Fruit fly (Drosophila melanogaster) whole organism, embryonic: ENCODE measurements around the gene crq.

Experiments
- Ada2b ChIP-seq: fragments of 200-800 bp; sonication (Bioruptor generic); IDR thresholded peaks from 2 replicates; pipeline ENCODE4 v1.3.6; 2022; ENCODE audit warnings: missing biosample characterization, missing genetic modification characterization
- Blimp-1 ChIP-seq: fragments of 200-800 bp; sonication (Bioruptor generic); optimal IDR thresholded peaks from 3 replicates; lab custom pipeline; 2018; ENCODE audit warnings: missing biosample characterization, missing genetic modification characterization, mild to moderate bottlenecking, moderate library complexity, missing genetic modification reagents
- CG10654 ChIP-seq: fragments of 200-800 bp; sonication (Bioruptor generic); optimal IDR thresholded peaks from 2 replicates; lab custom pipeline; 2016; ENCODE audit warnings: missing biosample characterization, missing genetic modification characterization
- CG30020 ChIP-seq: fragments of 200-800 bp; optimal IDR thresholded peaks from 2 replicates; lab custom pipeline; 2019; ENCODE audit warnings: missing biosample characterization, mild to moderate bottlenecking, missing genetic modification characterization, moderate library complexity
- CG30431 ChIP-seq: fragments of 200-800 bp; sonication (Bioruptor generic); optimal IDR thresholded peaks from 2 replicates; lab custom pipeline; 2017; ENCODE audit warnings: missing biosample characterization, missing genetic modification characterization
- CG4360 ChIP-seq: fragments of 200-800 bp; sonication (Bioruptor generic); IDR thresholded peaks from 2 replicates; pipeline ENCODE4 v1.3.6; 2022; ENCODE audit warnings: missing biosample characterization, missing genetic modification characterization
- CG43689 ChIP-seq: fragments of 200-800 bp; sonication (Bioruptor generic); IDR thresholded peaks from 2 replicates; pipeline ENCODE4 v1.3.6; 2022; ENCODE audit warnings: missing biosample characterization, missing genetic modification characterization
- CG4424 ChIP-seq: fragments of 200-800 bp; sonication (Bioruptor generic); optimal IDR thresholded peaks from 3 replicates; lab custom pipeline; 2016; ENCODE audit warnings: missing biosample characterization, missing genetic modification characterization
- CG4617 ChIP-seq: fragments of 200-800 bp; sonication (Bioruptor generic); optimal IDR thresholded peaks from 3 replicates; lab custom pipeline; 2016; ENCODE audit warnings: missing biosample characterization, missing genetic modification characterization, borderline replicate concordance
- CG5953 ChIP-seq: fragments of 200-800 bp; sonication (Bioruptor generic); IDR thresholded peaks from 2 replicates; pipeline ENCODE4 v1.3.6; 2022; ENCODE audit warnings: missing biosample characterization, missing genetic modification characterization
- CG6791 ChIP-seq: fragments of 200-800 bp; sonication (Bioruptor generic); IDR thresholded peaks from 3 replicates; pipeline ENCODE4 v1.3.6; 2022; ENCODE audit warnings: missing biosample characterization, missing genetic modification characterization; ENCODE audit not compliant: partially characterized antibody
- CG7745 ChIP-seq: fragments of 200-800 bp; sonication (Bioruptor generic); optimal IDR thresholded peaks from 2 replicates; lab custom pipeline; 2018; ENCODE audit warnings: missing biosample characterization, mild to moderate bottlenecking, missing genetic modification characterization, moderate library complexity
- CG9609 ChIP-seq: fragments of 200-800 bp; sonication (Bioruptor generic); optimal IDR thresholded peaks from 3 replicates; lab custom pipeline; 2016; ENCODE audit warnings: missing biosample characterization, missing genetic modification characterization
- Dad ChIP-seq: fragments of 200-800 bp; sonication (Bioruptor generic); optimal IDR thresholded peaks from 3 replicates; lab custom pipeline; 2016; ENCODE audit warnings: missing biosample characterization, missing genetic modification characterization
- Dek ChIP-seq: fragments of 200-800 bp; sonication (Bioruptor generic); optimal IDR thresholded peaks from 3 replicates; lab custom pipeline; 2019; ENCODE audit warnings: missing biosample characterization, mild to moderate bottlenecking, missing genetic modification characterization, moderate library complexity
- Dp ChIP-seq: fragments of 200-800 bp; sonication (Bioruptor generic); optimal IDR thresholded peaks from 2 replicates; lab custom pipeline; 2018; ENCODE audit warnings: missing biosample characterization, mild to moderate bottlenecking, missing genetic modification characterization, moderate library complexity
- Ets65A ChIP-seq: fragments of 200-800 bp; sonication (Bioruptor generic); peaks from one replicate; lab custom pipeline; 2016; ENCODE audit warnings: missing biosample characterization, missing genetic modification characterization
- Ets97D ChIP-seq: fragments of 200-800 bp; sonication (Bioruptor generic); optimal IDR thresholded peaks from 3 replicates; lab custom pipeline; 2016; ENCODE audit warnings: missing biosample characterization, missing genetic modification characterization
- HmgD ChIP-seq: fragments of 200-800 bp; sonication (Bioruptor generic); optimal IDR thresholded peaks from 3 replicates; lab custom pipeline; 2016; ENCODE audit warnings: missing biosample characterization, missing genetic modification characterization
- Hmx ChIP-seq: fragments of 200-800 bp; sonication (Bioruptor generic); optimal IDR thresholded peaks from 2 replicates; lab custom pipeline; 2016; ENCODE audit warnings: missing biosample characterization, missing genetic modification characterization
- Jarid2 ChIP-seq: fragments of 200-800 bp; sonication (Bioruptor generic); optimal IDR thresholded peaks from 3 replicates; lab custom pipeline; 2017; ENCODE audit warnings: mild to moderate bottlenecking, missing biosample characterization, missing genetic modification reagents, missing genetic modification characterization
- Nf-YC ChIP-seq: fragments of 200-800 bp; optimal IDR thresholded peaks from 3 replicates; lab custom pipeline; 2019; ENCODE audit warnings: missing biosample characterization, mild to moderate bottlenecking, missing genetic modification characterization, moderate library complexity
- PHDP ChIP-seq: fragments of 200-800 bp; sonication (Bioruptor generic); optimal IDR thresholded peaks from 3 replicates; lab custom pipeline; 2018; ENCODE audit warnings: missing biosample characterization, mild to moderate bottlenecking, missing genetic modification characterization, moderate library complexity
- Stat92E ChIP-seq, 3 experiments: fragments of >200 bp in 2 of 3; fragments of 200-800 bp in 1 of 3; sonication (Bioruptor generic) in 1 of 3; optimal IDR thresholded peaks; 2 replicates each; lab custom pipeline; 2017 to 2019; ENCODE audit warnings: missing biosample characterization in 3 of 3, missing genetic modification characterization in 3 of 3, mild to moderate bottlenecking in 1 of 3, moderate library complexity in 1 of 3
- bab2 ChIP-seq: fragments of 200-800 bp; sonication (Bioruptor generic); optimal IDR thresholded peaks from 2 replicates; lab custom pipeline; 2016; ENCODE audit warnings: missing biosample characterization, missing genetic modification characterization
- bbx ChIP-seq: fragments of 200-800 bp; sonication (Bioruptor generic); IDR thresholded peaks from 2 replicates; pipeline ENCODE4 v1.3.6; 2022; ENCODE audit warnings: missing biosample characterization, missing genetic modification characterization; ENCODE audit not compliant: partially characterized antibody
- bcd ChIP-seq: fragments of 200-800 bp; sonication (Bioruptor generic); optimal IDR thresholded peaks from 2 replicates; lab custom pipeline; 2017; ENCODE audit warnings: missing biosample characterization, mild to moderate bottlenecking, missing genetic modification characterization
- btn ChIP-seq: fragments of 200-800 bp; sonication (Bioruptor generic); optimal IDR thresholded peaks from 2 replicates; lab custom pipeline; 2016; ENCODE audit warnings: missing biosample characterization, missing genetic modification characterization
- cwo ChIP-seq: fragments of 200-800 bp; sonication (Bioruptor generic); optimal IDR thresholded peaks from 3 replicates; lab custom pipeline; 2017; ENCODE audit warnings: missing biosample characterization, missing genetic modification characterization, mild to moderate bottlenecking, moderate library complexity, missing genetic modification reagents
- dmrt11E ChIP-seq: fragments of 200-800 bp; sonication (Bioruptor generic); optimal IDR thresholded peaks from 3 replicates; lab custom pipeline; 2018; ENCODE audit warnings: missing biosample characterization, mild to moderate bottlenecking, missing genetic modification characterization, moderate library complexity
- gem ChIP-seq: fragments of 200-800 bp; sonication (Bioruptor generic); optimal IDR thresholded peaks from 2 replicates; lab custom pipeline; 2019; ENCODE audit warnings: missing biosample characterization, mild to moderate bottlenecking, missing genetic modification characterization, moderate library complexity
- gfzf ChIP-seq: fragments of 200-800 bp; sonication (Bioruptor generic); optimal IDR thresholded peaks from 2 replicates; lab custom pipeline; 2016; ENCODE audit warnings: missing biosample characterization, mild to moderate bottlenecking, missing genetic modification characterization, moderate library complexity
- gsb-n ChIP-seq: fragments of 200-800 bp; sonication (Bioruptor generic); optimal IDR thresholded peaks from 3 replicates; lab custom pipeline; 2018; ENCODE audit warnings: missing biosample characterization, mild to moderate bottlenecking, missing genetic modification characterization
- gt ChIP-seq: fragments of 200-800 bp; sonication (Bioruptor generic); IDR thresholded peaks from 2 replicates; pipeline ENCODE4 v1.3.6; 2022; ENCODE audit warnings: missing biosample characterization, missing genetic modification characterization
- hbn ChIP-seq: fragments of 200-800 bp; sonication (Bioruptor generic); IDR thresholded peaks from 2 replicates; pipeline ENCODE4 v1.3.6; 2022; ENCODE audit warnings: missing biosample characterization, missing genetic modification characterization; ENCODE audit not compliant: partially characterized antibody
- her ChIP-seq: fragments of 200-800 bp; sonication (Bioruptor generic); optimal IDR thresholded peaks from 2 replicates; lab custom pipeline; 2016; ENCODE audit warnings: missing biosample characterization, missing genetic modification characterization
- knrl ChIP-seq: fragments of 200-800 bp; sonication (Bioruptor generic); IDR thresholded peaks from 3 replicates; pipeline ENCODE4 v1.3.6; 2022; ENCODE audit warnings: missing biosample characterization, missing genetic modification characterization; ENCODE audit not compliant: partially characterized antibody
- lola ChIP-seq, 3 experiments: fragments of >200 bp in 2 of 3; fragments of 200-800 bp in 1 of 3; sonication (Bioruptor generic) in 1 of 3; optimal IDR thresholded peaks; 2 replicates each; lab custom pipeline; 2017 to 2019; ENCODE audit warnings: missing biosample characterization in 3 of 3, missing genetic modification characterization in 3 of 3, mild to moderate bottlenecking in 1 of 3, moderate library complexity in 1 of 3
- odd ChIP-seq: fragments of 200-800 bp; sonication (Bioruptor generic); optimal IDR thresholded peaks from 2 replicates; lab custom pipeline; 2017; ENCODE audit warnings: missing biosample characterization, mild to moderate bottlenecking, missing genetic modification characterization
- phol ChIP-seq: fragments of 200-800 bp; sonication (Bioruptor generic); optimal IDR thresholded peaks from 3 replicates; lab custom pipeline; 2018; ENCODE audit warnings: missing biosample characterization, mild to moderate bottlenecking, missing genetic modification characterization, moderate library complexity
- pnt ChIP-seq: fragments of 200-800 bp; sonication (Bioruptor generic); optimal IDR thresholded peaks from 3 replicates; lab custom pipeline; 2016; ENCODE audit warnings: missing biosample characterization, missing genetic modification characterization
- prd ChIP-seq, 3 experiments: fragments of >200 bp in 2 of 3; fragments of 200-800 bp in 1 of 3; sonication (Bioruptor generic) in 1 of 3; optimal IDR thresholded peaks in 2 of 3; IDR thresholded peaks in 1 of 3; 2 replicates in 2 of 3; 3 replicates in 1 of 3; pipeline versions ENCODE4 v1.3.6 to Lab custom; 2017 to 2022; ENCODE audit warnings: missing biosample characterization in 1 of 3, missing genetic modification characterization in 1 of 3
- pum ChIP-seq: fragments of 200-800 bp; sonication (Bioruptor generic); optimal IDR thresholded peaks from 2 replicates; lab custom pipeline; 2016; ENCODE audit warnings: missing biosample characterization, missing genetic modification characterization
- ranshi ChIP-seq: fragments of 200-800 bp; sonication (Bioruptor generic); IDR thresholded peaks from 2 replicates; pipeline ENCODE4 v1.3.6; 2022; ENCODE audit warnings: missing biosample characterization, missing genetic modification characterization
- scrt ChIP-seq: fragments of 200-800 bp; sonication (Bioruptor generic); optimal IDR thresholded peaks from 2 replicates; lab custom pipeline; 2018; ENCODE audit warnings: missing biosample characterization, mild to moderate bottlenecking, missing genetic modification characterization, moderate library complexity
- shn ChIP-seq: fragments of 200-800 bp; sonication (Bioruptor generic); optimal IDR thresholded peaks from 3 replicates; lab custom pipeline; 2016; ENCODE audit warnings: missing biosample characterization, missing genetic modification characterization

Gene crq

dm6 chr2L:490150-491095 is 37.6 kb upstream of the crq start (continued):
- TF ChIP-seq CG7745 (tag; lab: Kevin White, UChicago) (no peak), CG43689 (no peak), CG4360 (GFP tag; lab: Robert Waterston, UW) (peak; percentile 41; the same call in 1 of the 2 replicates), knrl (GFP tag; lab: Robert Waterston, UW) (peak; percentile 49; the same call in 1 of the 3 replicates), gem (tag; lab: Kevin White, UChicago) (peak; percentile 58), hbn (peak; percentile 50; the same call in 1 of the 2 replicates), gfzf (GFP tag; lab: Kevin White, UChicago) (peak; percentile 98), Ets65A (peak; percentile 96), CG6791 (GFP tag; lab: Robert Waterston, UW) (0 out of 3 replicates have a peak, but pooled peaks have one; percentile 44), cwo (GFP tag; lab: Kevin White, UChicago) (peak; percentile 84), Hmx (GFP tag; lab: Kevin White, UChicago) (no peak), gsb-n (tag; lab: Kevin White, UChicago) (peak; percentile 28), lola (GFP tag; optimal IDR thresholded peaks at IDR 0.05; lab: Kevin White, UChicago) (peak in 1 of 3 experiments; percentile 18), scrt (GFP tag; lab: Kevin White, UChicago) (peak; percentile 50), CG30020 (peak; percentile 34), CG4617 (peak; percentile 11), Dp (GFP tag; lab: Kevin White, UChicago) (peak; percentile 100), PHDP (peak; percentile 51), Nf-YC (tag; lab: Kevin White, UChicago) (peak; percentile 77), bbx (GFP tag; lab: Robert Waterston, UW) (peak; percentile 62; the same call in 1 of the 2 replicates), Ets97D (GFP tag; lab: Kevin White, UChicago) (peak; percentile 84), CG10654 (peak; percentile 60), Dad (GFP tag; lab: Kevin White, UChicago) (peak; percentile 59), CG5953 (no peak), gt (GFP tag; lab: Robert Waterston, UW) (no peak), Blimp-1 (GFP tag; lab: Kevin White, UChicago) (peak; percentile 76), prd (optimal IDR thresholded peaks at IDR 0.05; lab: Kevin White, UChicago) (no peak), prd (GFP tag; IDR thresholded peaks at IDR 0.05; lab: Robert Waterston, UW) (peak; percentile 71; the same call in 2 of the 3 replicates), bcd (GFP tag; lab: Kevin White, UChicago) (peak; percentile 74), her (GFP tag; lab: Kevin White, UChicago) (peak; percentile 100), phol (peak; percentile 56), dmrt11E (tag; lab: Kevin White, UChicago) (peak; percentile 20), ranshi (GFP tag; lab: Robert Waterston, UW) (peak; percentile 69), HmgD (GFP tag; lab: Kevin White, UChicago) (peak; percentile 92), Dek (tag; lab: Kevin White, UChicago) (peak; percentile 87), shn (peak; percentile 75), btn (peak; percentile 46), odd (GFP tag; lab: Kevin White, UChicago) (peak; percentile 83), Jarid2 (GFP tag; lab: Kevin White, UChicago) (peak; percentile 96), CG30431 (peak; percentile 49), Stat92E (GFP tag; optimal IDR thresholded peaks at IDR 0.05; lab: Kevin White, UChicago) (peak in 1 of 3 experiments; percentile 72), pum (peak; percentile 83), bab2 (peak; percentile 84), CG9609 (peak; percentile 73), CG4424 (peak; percentile 56), pnt (GFP tag; lab: Kevin White, UChicago) (peak; percentile 78), Ada2b (GFP tag; lab: Robert Waterston, UW) (peak; percentile 45; the same call in 1 of the 2 replicates)
